Worm (Caenorhabditis elegans) whole organism, dauer: ENCODE measurements around the gene H12D21.5.

Experiments used
- unc-62 ChIP-seq: sonication (generic microtip); optimal IDR thresholded peaks from 2 replicates; lab custom pipeline; 2017; ENCODE audit warnings: missing biosample characterization, missing genetic modification reagents, missing genetic modification characterization

The H12D21.5 gene

ce11 chrV:14893355-14894050 lies at the start of gene H12D21.5, which contains the start of gene mpst-2:
Gene H12D21.5, plus strand, starts transcription at chrV:14894000.
Gene mpst-2, minus strand, starts transcription at chrV:14893455.
- no peak for TF ChIP-seq unc-62 (GFP tag; lab: Kevin White, UChicago)

DNA sequence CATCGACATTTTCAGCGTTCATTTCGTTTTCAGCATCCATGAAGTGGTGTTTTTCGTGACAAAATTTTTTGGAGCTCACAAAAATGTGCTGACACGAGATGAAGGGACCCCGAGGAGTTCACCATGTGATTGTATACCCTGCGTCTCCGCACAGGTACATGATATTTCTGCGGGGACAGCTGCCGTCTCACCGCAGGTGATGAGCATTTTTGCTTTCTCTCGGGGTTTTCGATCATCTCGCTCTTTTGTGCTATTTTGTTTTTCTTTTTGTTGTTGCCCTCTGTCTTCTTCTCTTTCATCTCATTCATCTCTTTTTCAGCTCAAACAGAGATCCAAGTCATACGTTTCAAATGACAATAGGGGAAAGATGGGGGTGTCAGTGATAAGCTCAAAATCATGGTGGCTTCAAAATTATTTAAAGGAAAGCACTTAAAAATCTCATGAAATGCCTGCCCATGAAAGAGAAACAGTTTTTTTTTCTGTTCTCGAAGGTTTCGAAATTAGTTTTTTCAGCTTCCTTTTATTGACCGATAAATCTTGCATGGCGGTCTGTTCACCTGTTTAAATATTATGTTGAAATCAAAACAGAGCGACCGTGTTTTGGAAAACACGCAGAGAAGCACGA lies 46.4 kb upstream of the H12D21.5 start, which contains the start of gene ret-1:
ret-1 (minus strand) TSS at position 123 of the 625 bp plus-strand sequence.
- no peak for TF ChIP-seq unc-62 (GFP tag; lab: Kevin White, UChicago)

DNA sequence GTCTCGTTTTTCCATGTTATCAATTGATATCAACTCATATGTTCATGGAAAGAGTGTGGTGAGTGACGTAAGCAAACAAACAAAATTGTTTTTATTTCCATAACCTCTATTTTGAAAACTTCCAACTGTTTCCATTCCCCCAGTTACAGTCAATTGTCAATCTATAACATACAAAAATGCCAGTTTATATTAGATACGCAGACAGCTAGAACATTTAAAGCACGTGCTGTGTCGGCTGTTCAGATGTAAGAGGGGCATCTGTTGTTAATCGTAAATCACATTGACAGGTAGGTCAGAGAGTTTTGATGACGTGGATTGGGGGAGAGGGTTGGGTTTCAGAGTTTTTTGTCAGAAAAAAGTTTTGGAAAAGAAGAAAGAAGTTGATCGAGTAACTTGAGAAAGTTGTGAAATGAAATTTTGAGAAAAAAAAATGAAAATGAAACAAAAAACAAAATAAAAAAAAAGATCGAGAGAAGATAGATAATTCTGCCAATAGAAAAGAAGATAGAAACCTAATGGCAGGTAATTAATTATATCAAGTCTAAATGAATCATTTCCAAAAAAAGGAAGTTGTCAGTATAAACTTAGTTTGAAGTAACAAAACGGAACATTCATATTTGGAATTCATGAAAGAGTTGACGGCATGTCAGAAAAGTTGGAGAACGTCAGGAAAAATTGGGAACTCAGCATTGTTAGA lies 45.1 kb upstream of the H12D21.5 start:
- TF ChIP-seq unc-62 (GFP tag; lab: Kevin White, UChicago): no peak

ce11 chrV:14849628-14850027 lies 44.2 kb upstream of the H12D21.5 start:
- no peak for TF ChIP-seq unc-62 (GFP tag; lab: Kevin White, UChicago)

DNA sequence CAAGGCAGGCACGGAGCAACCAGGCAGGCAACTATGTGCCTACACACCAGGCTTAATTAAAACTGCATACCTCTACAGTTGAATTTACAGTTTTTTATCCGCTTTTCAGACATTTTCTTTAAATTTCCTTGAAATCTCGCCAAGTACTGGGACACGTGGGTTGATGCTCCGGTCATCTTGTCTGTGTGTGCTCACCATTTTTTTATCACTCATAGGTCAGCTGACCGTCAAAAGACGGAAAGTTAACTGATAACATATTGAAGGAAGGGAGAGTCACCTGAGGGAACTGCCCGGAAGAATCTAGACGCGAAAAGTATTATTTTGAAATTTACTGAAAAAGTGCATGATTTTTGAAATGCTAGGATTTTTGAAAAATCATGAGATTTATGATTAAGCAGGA lies 43.3 kb upstream of the H12D21.5 start:
- no peak for TF ChIP-seq unc-62 (GFP tag; lab: Kevin White, UChicago)

ce11 chrV:14851206-14851605 lies 42.6 kb upstream of the H12D21.5 start:
- no peak for TF ChIP-seq unc-62 (GFP tag; lab: Kevin White, UChicago)

ce11 chrV:14851972-14852371 lies 41.8 kb upstream of the H12D21.5 start:
- no peak for TF ChIP-seq unc-62 (GFP tag; lab: Kevin White, UChicago)

DNA sequence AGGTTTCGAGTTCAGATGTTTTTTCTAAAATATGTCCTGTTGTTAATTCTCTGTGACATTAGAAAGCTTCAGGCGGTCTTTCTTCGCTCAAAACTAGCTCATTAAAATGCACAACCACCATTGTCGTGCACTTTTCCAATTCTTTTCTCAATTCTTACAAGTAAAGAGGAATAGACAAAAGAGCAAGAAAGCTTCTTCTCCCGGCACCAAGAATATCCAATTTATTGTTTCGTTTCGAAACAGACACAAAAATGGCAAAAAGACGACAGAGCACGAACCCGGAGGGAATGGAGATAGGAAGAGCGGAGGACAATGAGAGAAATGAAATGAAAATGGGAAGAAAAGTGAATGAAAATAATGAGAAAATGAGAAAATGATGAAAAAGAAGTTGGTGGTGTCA lies 41.2 kb upstream of the H12D21.5 start:
- no peak for TF ChIP-seq unc-62 (GFP tag; lab: Kevin White, UChicago)

- TF ChIP-seq unc-62 (GFP tag; lab: Kevin White, UChicago): no peak
These were observed 40.1 kb upstream of the H12D21.5 start for ce11 chrV:14853739-14854138.

- TF ChIP-seq unc-62 (GFP tag; lab: Kevin White, UChicago): no peak
These were observed 39.5 kb upstream of the H12D21.5 start for ce11 chrV:14854261-14854660.

ce11 chrV:14855626-14856025 lies 38.2 kb upstream of the H12D21.5 start:
- no peak for TF ChIP-seq unc-62 (GFP tag; lab: Kevin White, UChicago)

ce11 chrV:14858503-14858902 lies 35.3 kb upstream of the H12D21.5 start, which contains the start of gene npr-13:
Gene npr-13, minus strand, starts transcription at chrV:14858603.
- TF ChIP-seq unc-62 (GFP tag; lab: Kevin White, UChicago): no peak

ce11 chrV:14859380-14859779 lies 34.4 kb upstream of the H12D21.5 start:
- TF ChIP-seq unc-62 (GFP tag; lab: Kevin White, UChicago): no peak

- TF ChIP-seq unc-62 (GFP tag; lab: Kevin White, UChicago): no peak
These were observed 25.6 kb upstream of the H12D21.5 start, which contains the start of gene gcy-14 for ce11 chrV:14868181-14868580. Gene gcy-14, minus strand, starts transcription at chrV:14868281.

ce11 chrV:14871365-14871764 lies 22.4 kb upstream of the H12D21.5 start, which contains the start of gene ZC412.3:
Gene ZC412.3, minus strand, starts transcription at chrV:14871547.
- TF ChIP-seq unc-62 (GFP tag; lab: Kevin White, UChicago): no peak

DNA sequence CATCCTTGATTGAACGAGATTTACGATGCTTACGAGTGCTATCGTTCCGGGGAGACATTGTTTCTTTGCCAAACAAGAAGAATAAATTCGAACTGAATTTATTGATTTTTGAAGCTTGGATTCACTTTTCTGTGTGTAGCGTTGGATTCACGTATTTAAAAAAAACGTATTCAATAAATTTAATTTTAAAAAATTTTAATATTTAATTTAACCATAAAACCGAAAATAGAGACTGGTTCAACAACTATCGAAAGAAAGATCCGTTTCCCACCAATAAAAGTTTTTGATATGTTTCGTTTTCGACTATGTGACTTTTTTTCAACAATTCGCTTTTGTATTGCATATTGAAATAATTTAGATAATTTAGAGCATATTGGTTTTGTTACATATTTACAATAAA lies 18.4 kb upstream of the H12D21.5 start, which contains the start of gene ZC412.5:
ZC412.5 (minus strand) TSS at position 101 of the 400 bp plus-strand sequence.
- no peak for TF ChIP-seq unc-62 (GFP tag; lab: Kevin White, UChicago)
